Worm (Caenorhabditis elegans): Measurements from ENCODE around the gene ubh-2.

Gene ubh-2

ce11 chrV:6509717-6510116 lies at the start of gene ubh-2:
TSS of gene ubh-2 (minus strand) at chrV:6509817.
- TF ChIP-seq pqm-1 (tag; optimal IDR thresholded peaks at IDR 0.05) = no peak
- TF ChIP-seq ZK337.2 (GFP tag; IDR thresholded peaks at IDR 0.05) = no peak
- TF ChIP-seq lin-29 (GFP tag; IDR thresholded peaks at IDR 0.05) = no peak
- TF ChIP-seq madf-5 (GFP tag; IDR thresholded peaks at IDR 0.05) = no peak
- no peak for TF ChIP-seq F26F4.8 (GFP tag; conservative IDR thresholded peaks at IDR 0.05)
- TF ChIP-seq F44E2.7 (GFP tag; IDR thresholded peaks at IDR 0.05) = no peak
- no peak for TF ChIP-seq attf-4 (tag; optimal IDR thresholded peaks at IDR 0.05)
- no peak for TF ChIP-seq Y75B8A.6 (GFP tag; IDR thresholded peaks at IDR 0.05)
- TF ChIP-seq zag-1 (tag; optimal IDR thresholded peaks at IDR 0.05) = no peak
- TF ChIP-seq aly-2 (tag; optimal IDR thresholded peaks at IDR 0.05) = no peak
- no peak for TF ChIP-seq daf-8 (GFP tag; IDR thresholded peaks at IDR 0.05)

ce11 chrV:6559105-6559504 lies 49.5 kb upstream of the ubh-2 start, which contains the start of gene spp-26:
TSS of gene spp-26 (minus strand) at chrV:6559205.
- no peak for TF ChIP-seq madf-5 (GFP tag; IDR thresholded peaks at IDR 0.05)
- no peak for TF ChIP-seq F44E2.7 (GFP tag; IDR thresholded peaks at IDR 0.05)
- TF ChIP-seq tra-1 (GFP tag; IDR thresholded peaks at IDR 0.05) = no peak
- TF ChIP-seq hif-1 (tag; optimal IDR thresholded peaks at IDR 0.05) = no peak
- no peak for TF ChIP-seq Y75B8A.6 (GFP tag; IDR thresholded peaks at IDR 0.05)
- TF ChIP-seq Y105C5A.15 (GFP tag; IDR thresholded peaks at IDR 0.05) = no peak
- TF ChIP-seq php-3 (GFP tag; IDR thresholded peaks at IDR 0.05) = no peak

ce11 chrV:6558103-6558502 lies 48.5 kb upstream of the ubh-2 start, which contains the start of gene spp-20:
TSS of gene spp-20 (minus strand) at chrV:6558203.
- TF ChIP-seq ceh-44 (GFP tag; IDR thresholded peaks at IDR 0.05) = no peak
- no peak for TF ChIP-seq mep-1 (tag; optimal IDR thresholded peaks at IDR 0.05)
- no peak for TF ChIP-seq nhr-48 (tag; optimal IDR thresholded peaks at IDR 0.05)
- TF ChIP-seq madf-9 (GFP tag; conservative IDR thresholded peaks at IDR 0.05) = no peak
- no peak for TF ChIP-seq ZK546.5 (tag; optimal IDR thresholded peaks at IDR 0.05)
- no peak for TF ChIP-seq daf-8 (GFP tag; IDR thresholded peaks at IDR 0.05)
- no peak for TF ChIP-seq ceh-32 (tag; optimal IDR thresholded peaks at IDR 0.05; ENCODE audit: poor library complexity)
- no peak for TF ChIP-seq unc-130 (GFP tag; optimal IDR thresholded peaks at IDR 0.05)
- TF ChIP-seq spr-1 (tag; optimal IDR thresholded peaks at IDR 0.05) = no peak
- TF ChIP-seq aly-2 (tag; optimal IDR thresholded peaks at IDR 0.05) = no peak
- TF ChIP-seq nhr-25 (tag; optimal IDR thresholded peaks at IDR 0.05; ENCODE audit: borderline replicate concordance, insufficient read depth) = no peak
- TF ChIP-seq zfp-3 (GFP tag; conservative IDR thresholded peaks at IDR 0.05) = no peak
- no peak for TF ChIP-seq nhr-77 (tag; optimal IDR thresholded peaks at IDR 0.05)
- no peak for TF ChIP-seq hlh-11 (tag; optimal IDR thresholded peaks at IDR 0.05)
- no peak for TF ChIP-seq arid-1 (GFP tag; conservative IDR thresholded peaks at IDR 0.05)
- no peak for TF ChIP-seq gei-8 (GFP tag; optimal IDR thresholded peaks at IDR 0.05)
- no peak for TF ChIP-seq fos-1 (tag; optimal IDR thresholded peaks at IDR 0.05)

- no peak for TF ChIP-seq mep-1 (tag; optimal IDR thresholded peaks at IDR 0.05)
Observed at ce11 chrV:6557035-6557434, 47.4 kb upstream of the ubh-2 start, which contains the start of gene spp-27. TSS of gene spp-27 (minus strand) at chrV:6557135.

ce11 chrV:6554308-6554707 lies 44.7 kb upstream of the ubh-2 start, which contains the start of gene K04A8.19:
TSS of gene K04A8.19 (minus strand) at chrV:6554408.
- TF ChIP-seq fkh-10 (GFP tag; optimal IDR thresholded peaks at IDR 0.05) = no peak
